Fruit fly (Drosophila melanogaster) whole organism, pupa: Measurements from ENCODE around the gene Rnf146.

ENCODE experiments used
- CG10348 ChIP-seq: fragments of 200-800 bp; sonication (Bioruptor generic); IDR thresholded peaks from 2 replicates; pipeline ENCODE4 v1.3.6; 2022; ENCODE audit warnings: missing biosample characterization, missing genetic modification characterization
- CG12605 ChIP-seq: fragments of 200-800 bp; sonication (Bioruptor generic); IDR thresholded peaks from 2 replicates; pipeline ENCODE4 v1.3.6; 2022; ENCODE audit warnings: missing biosample characterization, missing genetic modification characterization
- CG13204 ChIP-seq: fragments of 200-800 bp; sonication (Bioruptor generic); optimal IDR thresholded peaks from 2 replicates; lab custom pipeline; 2018; ENCODE audit warnings: missing biosample characterization, mild to moderate bottlenecking, missing genetic modification characterization, moderate library complexity
- CG14655 ChIP-seq: fragments of 200-800 bp; sonication (Bioruptor generic); optimal IDR thresholded peaks from 3 replicates; lab custom pipeline; 2017; ENCODE audit warnings: mild to moderate bottlenecking, missing biosample characterization, missing genetic modification reagents, missing genetic modification characterization
- CG15710 ChIP-seq: fragments of 200-800 bp; sonication (Bioruptor generic); optimal IDR thresholded peaks from 2 replicates; lab custom pipeline; 2018; ENCODE audit warnings: missing biosample characterization, mild to moderate bottlenecking, missing genetic modification characterization, moderate library complexity
- CG17806 ChIP-seq: fragments of 200-800 bp; sonication (Bioruptor generic); optimal IDR thresholded peaks from 2 replicates; lab custom pipeline; 2018; ENCODE audit warnings: missing biosample characterization, mild to moderate bottlenecking, missing genetic modification characterization, moderate library complexity
- CG32121 ChIP-seq: fragments of 200-800 bp; sonication (Bioruptor generic); IDR thresholded peaks from 2 replicates; pipeline ENCODE4 v1.3.6; 2022; ENCODE audit warnings: missing biosample characterization, missing genetic modification characterization
- CG34367 ChIP-seq: fragments of 200-800 bp; sonication (Bioruptor generic); optimal IDR thresholded peaks from 2 replicates; lab custom pipeline; 2018; ENCODE audit warnings: missing biosample characterization, mild to moderate bottlenecking, missing genetic modification characterization
- CG4496 ChIP-seq: fragments of 200-800 bp; sonication (Bioruptor generic); IDR thresholded peaks from 3 replicates; pipeline ENCODE4 v1.3.6; 2022; ENCODE audit warnings: missing biosample characterization, missing genetic modification characterization
- CG8159 ChIP-seq: fragments of 200-800 bp; sonication (Bioruptor generic); optimal IDR thresholded peaks from 3 replicates; lab custom pipeline; 2018; ENCODE audit warnings: missing biosample characterization, mild to moderate bottlenecking, missing genetic modification characterization, moderate library complexity
- CG8301 ChIP-seq: fragments of 200-800 bp; sonication (Bioruptor generic); optimal IDR thresholded peaks from 2 replicates; lab custom pipeline; 2018; ENCODE audit warnings: missing biosample characterization, mild to moderate bottlenecking, missing genetic modification characterization
- CG9948 ChIP-seq: fragments of 200-800 bp; sonication (Bioruptor generic); optimal IDR thresholded peaks from 2 replicates; lab custom pipeline; 2018; ENCODE audit warnings: missing biosample characterization, mild to moderate bottlenecking, missing genetic modification characterization, moderate library complexity
- D1 ChIP-seq: fragments of 200-800 bp; sonication (Bioruptor generic); optimal IDR thresholded peaks from 2 replicates; lab custom pipeline; 2018; ENCODE audit warnings: missing biosample characterization, mild to moderate bottlenecking, missing genetic modification characterization, moderate library complexity
- EcR ChIP-seq: fragments of 200-800 bp; sonication (Bioruptor generic); optimal IDR thresholded peaks from 3 replicates; lab custom pipeline; 2019; ENCODE audit warnings: missing biosample characterization, missing genetic modification characterization, mild to moderate bottlenecking, moderate library complexity, missing genetic modification reagents
- Ets98B ChIP-seq: fragments of 200-800 bp; sonication (Bioruptor generic); IDR thresholded peaks from 2 replicates; pipeline ENCODE4 v1.3.6; 2022; ENCODE audit warnings: missing biosample characterization, missing genetic modification characterization
- Pif1A ChIP-seq: fragments of 200-800 bp; sonication (Bioruptor generic); optimal IDR thresholded peaks from 3 replicates; lab custom pipeline; 2016; ENCODE audit warnings: missing biosample characterization, missing genetic modification characterization
- Pif1B ChIP-seq: fragments of 200-800 bp; sonication (Bioruptor generic); optimal IDR thresholded peaks from 3 replicates; lab custom pipeline; 2016; ENCODE audit warnings: missing biosample characterization, missing genetic modification characterization
- Snoo ChIP-seq: fragments of 200-800 bp; sonication (Bioruptor generic); optimal IDR thresholded peaks from 3 replicates; lab custom pipeline; 2017; ENCODE audit warnings: missing biosample characterization, mild to moderate bottlenecking, missing genetic modification characterization, inconsistent platforms
- fd96Ca ChIP-seq: fragments of 200-800 bp; sonication (Bioruptor generic); IDR thresholded peaks from 3 replicates; pipeline ENCODE4 v1.3.6; 2022; ENCODE audit warnings: missing biosample characterization, missing genetic modification characterization
- gl ChIP-seq: fragments of 200-800 bp; sonication (Bioruptor generic); optimal IDR thresholded peaks from 2 replicates; lab custom pipeline; 2018; ENCODE audit warnings: missing biosample characterization, mild to moderate bottlenecking, missing genetic modification characterization
- rn ChIP-seq: fragments of 200-800 bp; sonication (Bioruptor generic); IDR thresholded peaks from 2 replicates; pipeline ENCODE4 v1.3.6; 2022; ENCODE audit warnings: missing biosample characterization, missing genetic modification characterization

Gene Rnf146

dm6 chr3L:19632766-19633632 lies 9.6 kb downstream of the Rnf146 start:
- TF ChIP-seq CG14655 (no peak), Pif1B (peak; percentile 61), CG4496 (GFP tag; lab: Robert Waterston, UW) (peak; percentile 75), fd96Ca (peak; percentile 65; the same call in 2 of the 3 replicates), CG8301 (tag; lab: Kevin White, UChicago) (peak; percentile 37), CG10348 (GFP tag; lab: Robert Waterston, UW) (no peak), CG17806 (peak; percentile 35), Snoo (no peak), gl (tag; lab: Kevin White, UChicago) (peak; percentile 4), EcR (GFP tag; lab: Kevin White, UChicago) (peak; percentile 54), CG9948 (tag; lab: Kevin White, UChicago) (no peak), Ets98B (GFP tag; lab: Robert Waterston, UW) (peak; percentile 59; the same call in 1 of the 2 replicates), CG15710 (tag; lab: Kevin White, UChicago) (peak; percentile 38), CG8159 (tag; lab: Kevin White, UChicago) (no peak), CG32121 (GFP tag; lab: Robert Waterston, UW) (peak; percentile 78; the same call in 1 of the 2 replicates), CG34367 (tag; lab: Kevin White, UChicago) (no peak), Pif1A (peak; percentile 56), CG13204 (GFP tag; lab: Kevin White, UChicago) (peak; percentile 40), D1 (tag; lab: Kevin White, UChicago) (no peak), CG12605 (GFP tag; lab: Robert Waterston, UW) (peak; percentile 14; the same call in 1 of the 2 replicates), rn (GFP tag; lab: Robert Waterston, UW) (0 out of 2 replicates have a peak, but pooled peaks have one; percentile 22)

- TF ChIP-seq CG10348 (GFP tag; lab: Robert Waterston, UW): no peak
- TF ChIP-seq CG32121 (GFP tag; lab: Robert Waterston, UW): no peak
Measured at dm6 chr3L:19631867-19632266, 10.7 kb downstream of the Rnf146 start.

dm6 chr3L:19630701-19631100 lies 11.9 kb downstream of the Rnf146 start:
- TF ChIP-seq CG34367 (tag; lab: Kevin White, UChicago) (no peak), Pif1B (no peak), CG4496 (GFP tag; lab: Robert Waterston, UW) (no peak), CG17806 (no peak), fd96Ca (no peak), Snoo (no peak)

- TF ChIP-seq CG4496 (GFP tag; lab: Robert Waterston, UW) (0 out of 3 replicates have a peak, but pooled peaks have one; percentile 12), CG32121 (GFP tag; lab: Robert Waterston, UW) (peak; percentile 31; the same call in 1 of the 2 replicates), CG17806 (no peak), CG10348 (GFP tag; lab: Robert Waterston, UW) (no peak), gl (tag; lab: Kevin White, UChicago) (no peak)
Measured at dm6 chr3L:19618072-19618958, 24.3 kb downstream of the Rnf146 start, which contains the start of gene asf1. Gene asf1, plus strand, starts transcription at chr3L:19618894.

- TF ChIP-seq CG8159 (tag; lab: Kevin White, UChicago) (peak; percentile 99), CG17806 (peak; percentile 99), CG14655 (peak; percentile 99), CG15710 (tag; lab: Kevin White, UChicago) (peak; percentile 99), CG13204 (GFP tag; lab: Kevin White, UChicago) (no peak), CG8301 (tag; lab: Kevin White, UChicago) (peak; percentile 97), Snoo (peak; percentile 99), CG34367 (tag; lab: Kevin White, UChicago) (peak; percentile 96), CG9948 (tag; lab: Kevin White, UChicago) (peak; percentile 99), Pif1B (peak; percentile 99), Pif1A (peak; percentile 99), CG32121 (GFP tag; lab: Robert Waterston, UW) (peak; percentile 98), Ets98B (GFP tag; lab: Robert Waterston, UW) (peak; percentile 96), EcR (GFP tag; lab: Kevin White, UChicago) (no peak), gl (tag; lab: Kevin White, UChicago) (peak; percentile 94), D1 (tag; lab: Kevin White, UChicago) (no peak), CG4496 (GFP tag; lab: Robert Waterston, UW) (peak; percentile 98), rn (GFP tag; lab: Robert Waterston, UW) (peak; percentile 95), fd96Ca (peak; percentile 98), CG12605 (GFP tag; lab: Robert Waterston, UW) (no peak; the same call in none of the 2 replicates), CG10348 (GFP tag; lab: Robert Waterston, UW) (peak; percentile 95)
Measured at dm6 chr3L:19612172-19612571, 30.4 kb downstream of the Rnf146 start, which contains the start of the genes Lon and PIG-F. Gene Lon, minus strand, starts transcription at chr3L:19612199. Gene PIG-F, plus strand, starts transcription at chr3L:19612455.
